Fruit fly (Drosophila melanogaster) whole organism, embryonic: Measurements from ENCODE around the gene Pgm1.
A peak's percentile ranks its signal among the peaks of the same experiment; 100 is the strongest.

Source experiments
- Asciz ChIP-seq: fragments of 200-800 bp; sonication (Bioruptor generic); optimal IDR thresholded peaks from 2 replicates; lab custom pipeline; 2017; ENCODE audit warnings: missing biosample characterization, mild to moderate bottlenecking, missing genetic modification characterization, missing genetic modification reagents
- CG10267 ChIP-seq: fragments of 200-800 bp; sonication (Bioruptor generic); optimal IDR thresholded peaks from 2 replicates; lab custom pipeline; 2018; ENCODE audit warnings: missing biosample characterization, mild to moderate bottlenecking, missing genetic modification characterization, moderate library complexity
- CG10321 ChIP-seq: fragments of 200-800 bp; sonication (Bioruptor generic); IDR thresholded peaks from 2 replicates; pipeline ENCODE4 v1.3.6; 2022; ENCODE audit warnings: missing biosample characterization, missing genetic modification characterization
- CG11398 ChIP-seq: fragments of 200-800 bp; sonication (Bioruptor generic); optimal IDR thresholded peaks from 2 replicates; lab custom pipeline; 2016; ENCODE audit warnings: missing biosample characterization, missing genetic modification characterization
- CG11456 ChIP-seq: fragments of 200-800 bp; sonication (Bioruptor generic); IDR thresholded peaks from 3 replicates; pipeline ENCODE4 v1.3.6; 2022; ENCODE audit warnings: missing biosample characterization, missing genetic modification characterization
- CG12236 ChIP-seq: fragments of 200-800 bp; sonication (Bioruptor generic); optimal IDR thresholded peaks from 2 replicates; lab custom pipeline; 2016; ENCODE audit warnings: missing biosample characterization, missing genetic modification characterization
- CG14667 ChIP-seq: fragments of 200-800 bp; sonication (Bioruptor generic); IDR thresholded peaks from 2 replicates; pipeline ENCODE4 v1.3.6; 2022; ENCODE audit warnings: missing biosample characterization, missing genetic modification characterization
- CG1603 ChIP-seq: fragments of 200-800 bp; sonication (Bioruptor generic); optimal IDR thresholded peaks from 2 replicates; lab custom pipeline; 2019; ENCODE audit warnings: missing biosample characterization, mild to moderate bottlenecking, missing genetic modification characterization, moderate library complexity
- CG17328 ChIP-seq: fragments of 200-800 bp; sonication (Bioruptor generic); IDR thresholded peaks from 2 replicates; pipeline ENCODE4 v1.3.6; 2022; ENCODE audit warnings: missing biosample characterization, missing genetic modification characterization
- CG1792 ChIP-seq: fragments of 200-800 bp; sonication (Bioruptor generic); optimal IDR thresholded peaks from 2 replicates; lab custom pipeline; 2016; ENCODE audit warnings: missing biosample characterization, missing genetic modification characterization
- CG18764 ChIP-seq: fragments of 200-800 bp; sonication (Bioruptor generic); optimal IDR thresholded peaks from 3 replicates; lab custom pipeline; 2016; ENCODE audit warnings: missing biosample characterization, missing genetic modification characterization
- CG2120 ChIP-seq: fragments of 200-800 bp; sonication (Bioruptor generic); optimal IDR thresholded peaks from 3 replicates; lab custom pipeline; 2016; ENCODE audit warnings: missing biosample characterization, missing genetic modification characterization
- CG31388 ChIP-seq: fragments of 200-800 bp; sonication (Bioruptor generic); optimal IDR thresholded peaks from 2 replicates; lab custom pipeline; 2016; ENCODE audit warnings: missing biosample characterization, missing genetic modification characterization
- CG6813 ChIP-seq: fragments of 200-800 bp; sonication (Bioruptor generic); optimal IDR thresholded peaks from 2 replicates; lab custom pipeline; 2017; ENCODE audit warnings: missing biosample characterization, missing genetic modification characterization, mild to moderate bottlenecking, moderate library complexity, missing genetic modification reagents
- CG7963 ChIP-seq: fragments of 200-800 bp; sonication (Bioruptor generic); IDR thresholded peaks from 3 replicates; pipeline ENCODE4 v1.3.6; 2022; ENCODE audit warnings: missing biosample characterization, missing genetic modification characterization; ENCODE audit not compliant: partially characterized antibody
- CG8290 ChIP-seq, 3 experiments: fragments of 200-800 bp; sonication (Bioruptor generic); optimal IDR thresholded peaks; 2 replicates each; lab custom pipeline; 2016 to 2019; ENCODE audit warnings: missing biosample characterization in 3 of 3, missing genetic modification characterization in 3 of 3, mild to moderate bottlenecking in 2 of 3, moderate library complexity in 1 of 3
- CG9817 ChIP-seq: fragments of 200-800 bp; sonication (Bioruptor generic); optimal IDR thresholded peaks from 2 replicates; lab custom pipeline; 2018; ENCODE audit warnings: missing biosample characterization, mild to moderate bottlenecking, missing genetic modification characterization, moderate library complexity
- Dp ChIP-seq: fragments of 200-800 bp; sonication (Bioruptor generic); optimal IDR thresholded peaks from 2 replicates; lab custom pipeline; 2018; ENCODE audit warnings: missing biosample characterization, mild to moderate bottlenecking, missing genetic modification characterization, moderate library complexity
- Drgx ChIP-seq: fragments of 200-800 bp; sonication (Bioruptor generic); IDR thresholded peaks from 2 replicates; pipeline ENCODE4 v1.3.6; 2022; ENCODE audit warnings: missing biosample characterization, missing genetic modification characterization
- H2.0 ChIP-seq: fragments of 200-800 bp; sonication (Bioruptor generic); IDR thresholded peaks from 2 replicates; pipeline ENCODE4 v1.3.6; 2022; ENCODE audit warnings: missing biosample characterization, missing genetic modification characterization
- Lhr ChIP-seq: fragments of 200-800 bp; sonication (Bioruptor generic); optimal IDR thresholded peaks from 3 replicates; lab custom pipeline; 2017; ENCODE audit warnings: mild to moderate bottlenecking, missing biosample characterization, missing genetic modification reagents, missing genetic modification characterization
- NFAT ChIP-seq: fragments of 200-800 bp; sonication (Bioruptor generic); IDR thresholded peaks from 2 replicates; pipeline ENCODE4 v1.3.6; 2022; ENCODE audit warnings: missing biosample characterization, missing genetic modification characterization
- Oli ChIP-seq: fragments of 200-800 bp; sonication (Bioruptor generic); optimal IDR thresholded peaks from 2 replicates; lab custom pipeline; 2018; ENCODE audit warnings: missing biosample characterization, mild to moderate bottlenecking, missing genetic modification characterization, moderate library complexity
- Side ChIP-seq: fragments of 200-800 bp; sonication (Bioruptor generic); optimal IDR thresholded peaks from 2 replicates; lab custom pipeline; 2016; ENCODE audit warnings: missing biosample characterization, missing genetic modification characterization
- Trl ChIP-seq, 3 experiments: fragments of >200 bp in 2 of 3; fragments of 200-800 bp in 1 of 3; sonication (Bioruptor generic) in 1 of 3; optimal IDR thresholded peaks; 2 replicates in 1 of 3; 3 replicates in 2 of 3; lab custom pipeline; 2016 to 2017; ENCODE audit warnings: missing biosample characterization in 1 of 3, missing genetic modification characterization in 1 of 3
- Usf ChIP-seq: fragments of 200-800 bp; sonication (Bioruptor generic); optimal IDR thresholded peaks from 2 replicates; lab custom pipeline; 2017; ENCODE audit warnings: missing genotype, missing biosample characterization, missing genetic modification characterization
- amos ChIP-seq: fragments of 200-800 bp; sonication (Bioruptor generic); IDR thresholded peaks from 2 replicates; pipeline ENCODE4 v1.3.6; 2022; ENCODE audit warnings: missing biosample characterization, missing genetic modification characterization; ENCODE audit not compliant: partially characterized antibody
- ash1 ChIP-seq: fragments of 200-800 bp; sonication (Bioruptor generic); optimal IDR thresholded peaks from 2 replicates; lab custom pipeline; 2018; ENCODE audit warnings: missing biosample characterization, mild to moderate bottlenecking, missing genetic modification characterization
- az2 ChIP-seq: fragments of 200-800 bp; sonication (Bioruptor generic); optimal IDR thresholded peaks from 3 replicates; lab custom pipeline; 2016; ENCODE audit warnings: missing biosample characterization, missing genetic modification characterization
- cato ChIP-seq: fragments of 200-800 bp; sonication (Bioruptor generic); optimal IDR thresholded peaks from 2 replicates; lab custom pipeline; 2016; ENCODE audit warnings: missing biosample characterization, missing genetic modification characterization, borderline replicate concordance
- fd102C ChIP-seq: fragments of 200-800 bp; sonication (Bioruptor generic); optimal IDR thresholded peaks from 2 replicates; lab custom pipeline; 2018; ENCODE audit warnings: missing biosample characterization, mild to moderate bottlenecking, missing genetic modification characterization, moderate library complexity
- fd3F ChIP-seq: fragments of 200-800 bp; sonication (Bioruptor generic); optimal IDR thresholded peaks from 2 replicates; lab custom pipeline; 2018; ENCODE audit warnings: missing biosample characterization, mild to moderate bottlenecking, missing genetic modification characterization, moderate library complexity
- ftz-f1 ChIP-seq: fragments of 200-800 bp; sonication (Bioruptor generic); optimal IDR thresholded peaks from 2 replicates; lab custom pipeline; 2016; ENCODE audit warnings: missing biosample characterization, missing genetic modification characterization
- ham ChIP-seq: fragments of 200-800 bp; sonication (Bioruptor generic); IDR thresholded peaks from 2 replicates; pipeline ENCODE4 v1.3.6; 2022; ENCODE audit warnings: missing biosample characterization, missing genetic modification characterization
- hb ChIP-seq: fragments of 200-800 bp; sonication (Bioruptor generic); IDR thresholded peaks from 3 replicates; pipeline ENCODE4 v1.3.6; 2022; ENCODE audit warnings: missing biosample characterization, missing genetic modification characterization; ENCODE audit not compliant: partially characterized antibody
- hth ChIP-seq: fragments of >200 bp; optimal IDR thresholded peaks from 2 replicates; lab custom pipeline; 2017; ENCODE audit warnings: inconsistent platforms
- kay ChIP-seq: fragments of 200-800 bp; sonication (Bioruptor generic); optimal IDR thresholded peaks from 2 replicates; lab custom pipeline; 2016; ENCODE audit warnings: missing biosample characterization, missing genetic modification characterization
- mirr ChIP-seq: fragments of 200-800 bp; sonication (Bioruptor generic); optimal IDR thresholded peaks from 3 replicates; lab custom pipeline; 2018; ENCODE audit warnings: missing biosample characterization, mild to moderate bottlenecking, missing genetic modification characterization
- nerfin-2 ChIP-seq: fragments of 200-800 bp; sonication (Bioruptor generic); IDR thresholded peaks from 2 replicates; pipeline ENCODE4 v1.3.6; 2022; ENCODE audit warnings: missing biosample characterization, missing genetic modification characterization; ENCODE audit not compliant: partially characterized antibody
- org-1 ChIP-seq: fragments of 200-800 bp; sonication (Bioruptor generic); optimal IDR thresholded peaks from 2 replicates; lab custom pipeline; 2017; ENCODE audit warnings: missing biosample characterization, missing genetic modification characterization
- pho ChIP-seq: fragments of 200-800 bp; sonication (Bioruptor generic); optimal IDR thresholded peaks from 2 replicates; lab custom pipeline; 2016; ENCODE audit warnings: missing biosample characterization, missing genetic modification characterization
- sisA ChIP-seq: fragments of 200-800 bp; sonication (Bioruptor generic); IDR thresholded peaks from 2 replicates; pipeline ENCODE4 v1.3.6; 2022; ENCODE audit warnings: missing biosample characterization, missing genetic modification characterization
- sr ChIP-seq: fragments of 200-800 bp; sonication (Bioruptor generic); IDR thresholded peaks from 3 replicates; pipeline ENCODE4 v1.3.6; 2022; ENCODE audit warnings: missing biosample characterization, missing genetic modification characterization
- ssp ChIP-seq: fragments of 200-800 bp; sonication (Bioruptor generic); IDR thresholded peaks from 2 replicates; pipeline ENCODE4 v1.3.6; 2022; ENCODE audit warnings: missing biosample characterization, missing genetic modification characterization
- tin ChIP-seq: fragments of 200-800 bp; sonication (Bioruptor generic); optimal IDR thresholded peaks from 3 replicates; lab custom pipeline; 2016; ENCODE audit warnings: missing biosample characterization, missing genetic modification characterization
- unpg ChIP-seq: fragments of 200-800 bp; sonication (Bioruptor generic); optimal IDR thresholded peaks from 3 replicates; lab custom pipeline; 2018; ENCODE audit warnings: missing biosample characterization, mild to moderate bottlenecking, missing genetic modification characterization, moderate library complexity
- vnd ChIP-seq: fragments of 200-800 bp; sonication (Bioruptor generic); IDR thresholded peaks from 3 replicates; pipeline ENCODE4 v1.3.6; 2022; ENCODE audit warnings: missing biosample characterization, missing genetic modification characterization; ENCODE audit not compliant: partially characterized antibody
- zen ChIP-seq: fragments of 200-800 bp; sonication (Bioruptor generic); optimal IDR thresholded peaks from 3 replicates; lab custom pipeline; 2018; ENCODE audit warnings: missing biosample characterization, mild to moderate bottlenecking, missing genetic modification characterization, moderate library complexity
- zen2 ChIP-seq: fragments of 200-800 bp; sonication (Bioruptor generic); IDR thresholded peaks from 3 replicates; pipeline ENCODE4 v1.3.6; 2022; ENCODE audit warnings: missing biosample characterization, missing genetic modification characterization; ENCODE audit not compliant: partially characterized antibody
- zf30C ChIP-seq: fragments of 200-800 bp; sonication (Bioruptor generic); optimal IDR thresholded peaks from 3 replicates; lab custom pipeline; 2018; ENCODE audit warnings: missing biosample characterization, mild to moderate bottlenecking, missing genetic modification characterization

Gene Pgm1

DNA sequence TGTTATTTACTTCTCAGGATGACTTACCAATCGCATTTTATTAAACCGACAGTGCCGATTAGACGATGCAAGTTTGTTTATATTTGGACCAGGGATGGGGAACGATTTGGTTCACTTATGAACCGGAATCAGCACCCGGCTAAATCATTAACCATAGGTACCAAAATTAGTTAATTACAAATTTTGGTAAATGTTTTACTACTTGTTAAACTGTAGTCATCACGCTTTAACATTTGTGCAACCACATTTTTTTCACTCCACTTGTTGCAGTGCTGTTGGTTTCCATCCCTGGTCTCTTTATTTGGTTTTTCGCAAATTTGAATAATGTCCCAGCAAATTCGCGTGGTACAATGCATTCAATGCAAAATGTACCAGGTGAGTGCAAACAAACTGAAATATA is 22.8 kb downstream of the Pgm1 start, which contains the start of the genes IntS9 and CG43295 (continued):
- TF ChIP-seq CG12236 (GFP tag; lab: Kevin White, UChicago) (peak; percentile 72), pho (GFP tag; lab: Kevin White, UChicago) (peak; percentile 80), tin (peak; percentile 90), sisA (GFP tag; lab: Robert Waterston, UW) (peak; percentile 86), Drgx (GFP tag; lab: Robert Waterston, UW) (peak; percentile 84), nerfin-2 (GFP tag; lab: Robert Waterston, UW) (no peak), mirr (no peak), CG11456 (GFP tag; lab: Robert Waterston, UW) (peak; percentile 80), H2.0 (GFP tag; lab: Robert Waterston, UW) (peak; percentile 84), Usf (GFP tag; lab: Kevin White, UChicago) (peak; percentile 64), CG31388 (GFP tag; lab: Kevin White, UChicago) (peak; percentile 29), CG17328 (GFP tag; lab: Robert Waterston, UW) (peak; percentile 90), az2 (peak; percentile 89), Side (GFP tag; lab: Kevin White, UChicago) (peak; percentile 87), org-1 (GFP tag; lab: Kevin White, UChicago) (peak; percentile 75), fd102C (GFP tag; lab: Kevin White, UChicago) (peak; percentile 17), CG10321 (GFP tag; lab: Robert Waterston, UW) (peak; percentile 64), zf30C (GFP tag; lab: Kevin White, UChicago) (no peak), ash1 (no peak), CG10267 (tag; lab: Kevin White, UChicago) (peak; percentile 70), NFAT (GFP tag; lab: Robert Waterston, UW) (peak; percentile 77), kay (GFP tag; lab: Kevin White, UChicago) (peak; percentile 64), unpg (no peak), CG1603 (peak; percentile 92), Oli (tag; lab: Kevin White, UChicago) (peak; percentile 68), Trl (optimal IDR thresholded peaks at IDR 0.05; lab: Kevin White, UChicago) (no peak), Trl (GFP tag; optimal IDR thresholded peaks at IDR 0.05; lab: Kevin White, UChicago) (peak; percentile 87), amos (no peak; the same call in 1 of the 2 replicates), CG2120 (peak; percentile 90), CG1792 (GFP tag; lab: Kevin White, UChicago) (peak; percentile 69), hb (GFP tag; lab: Robert Waterston, UW) (no peak), CG11398 (GFP tag; lab: Kevin White, UChicago) (peak; percentile 81), zen2 (GFP tag; lab: Robert Waterston, UW) (no peak), CG6813 (peak; percentile 68), CG7963 (GFP tag; lab: Robert Waterston, UW) (no peak), Asciz (no peak), hth (lab: Kevin White, UChicago) (no peak), CG14667 (GFP tag; lab: Robert Waterston, UW) (peak; percentile 66), CG18764 (GFP tag; lab: Kevin White, UChicago) (peak; percentile 82), zen (tag; lab: Kevin White, UChicago) (peak; percentile 86), ham (GFP tag; lab: Robert Waterston, UW) (0 out of 2 replicates have a peak, but pooled peaks have one; percentile 19), ssp (GFP tag; lab: Robert Waterston, UW) (peak; percentile 55), ftz-f1 (GFP tag; lab: Kevin White, UChicago) (no peak), vnd (GFP tag; lab: Robert Waterston, UW) (no peak), CG9817 (tag; lab: Kevin White, UChicago) (peak; percentile 65), Dp (GFP tag; lab: Kevin White, UChicago) (peak; percentile 44), cato (GFP tag; lab: Kevin White, UChicago) (peak; percentile 67), sr (no peak; the same call in 2 of the 3 replicates), Lhr (GFP tag; lab: Kevin White, UChicago) (peak; percentile 48), CG8290 (GFP tag; optimal IDR thresholded peaks at IDR 0.05; lab: Kevin White, UChicago) (peak; percentile 66), CG8290 (tag; optimal IDR thresholded peaks at IDR 0.05; lab: Kevin White, UChicago) (no peak), fd3F (GFP tag; lab: Kevin White, UChicago) (peak; percentile 58)
